Fruit fly (Drosophila melanogaster): ENCODE data around the gene CG5087.

The CG5087 gene

DNA sequence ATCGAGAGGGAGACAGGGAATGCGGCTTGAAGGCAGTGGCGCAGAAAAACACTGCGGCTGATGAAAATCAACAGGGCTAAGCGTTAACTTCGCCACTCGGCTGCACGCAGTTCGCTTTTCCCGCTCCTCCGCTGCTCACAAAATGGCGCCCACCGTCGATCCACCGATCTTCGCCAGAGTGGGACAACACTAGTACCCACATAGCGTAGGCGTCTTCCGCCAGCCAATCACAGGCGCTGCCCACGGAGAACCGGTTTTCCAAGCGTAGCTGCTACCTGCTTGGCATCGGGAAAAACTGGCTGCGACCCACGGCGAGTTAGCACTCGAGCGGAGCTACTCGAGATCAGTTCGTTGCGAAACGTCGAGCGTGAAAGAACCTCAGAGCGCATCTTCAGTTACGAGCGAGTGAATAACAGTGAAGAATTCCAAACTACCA is 43.1 kb downstream of the CG5087 start, which contains the start of gene Doc1:
TSS of gene Doc1 (plus strand) at position 334 of the 436 bp plus-strand sequence.
- TF ChIP-seq CG8478 (optimal IDR thresholded peaks at IDR 0.05) (no peak), Dll (optimal IDR thresholded peaks at IDR 0.05) (peak; percentile 35)

DNA sequence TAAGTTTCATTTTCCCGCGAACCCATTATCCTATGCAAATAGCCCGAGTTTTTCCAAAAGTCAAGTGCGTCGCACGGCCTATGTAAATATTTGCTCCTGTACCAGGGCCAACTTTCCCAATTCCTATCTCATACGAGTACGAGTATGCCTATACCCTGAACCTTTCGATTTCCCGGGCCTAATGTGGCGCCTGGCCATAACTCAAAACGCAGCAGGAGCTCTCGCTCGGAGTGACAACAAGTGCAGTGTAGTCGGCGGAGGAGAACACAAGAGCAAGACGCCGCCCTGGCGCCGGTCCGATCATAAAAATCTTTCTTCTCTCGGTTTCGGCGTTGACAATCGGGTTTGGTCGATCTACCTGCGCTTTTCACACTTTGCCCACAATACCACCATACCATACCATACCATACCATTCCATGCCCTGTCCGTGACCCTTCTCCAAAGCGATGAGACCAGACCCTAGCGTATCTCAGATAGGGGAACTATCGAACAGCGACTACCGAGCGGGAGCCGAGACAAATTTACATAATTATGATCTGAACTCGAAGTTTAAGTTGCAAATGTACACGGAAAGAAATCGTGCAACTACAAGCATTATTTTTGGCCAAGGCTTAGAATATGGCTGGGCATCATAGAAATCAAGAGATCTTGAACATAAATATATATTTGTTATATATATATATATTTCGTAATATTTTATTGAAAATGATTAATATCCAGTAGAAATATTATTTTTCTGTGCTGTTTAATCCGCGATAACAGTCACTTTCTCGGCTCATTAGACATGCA is 44.4 kb downstream of the CG5087 start:
- no peak for TF ChIP-seq pan (optimal IDR thresholded peaks at IDR 0.05)
- no peak for TF ChIP-seq CG8478 (optimal IDR thresholded peaks at IDR 0.05)
- no peak for TF ChIP-seq usp (GFP tag; optimal IDR thresholded peaks at IDR 0.05)
- no peak for TF ChIP-seq Dll (optimal IDR thresholded peaks at IDR 0.05)
- no peak for TF ChIP-seq EcR (GFP tag; optimal IDR thresholded peaks at IDR 0.05)
- TF ChIP-seq psq (optimal IDR thresholded peaks at IDR 0.05): no peak

DNA sequence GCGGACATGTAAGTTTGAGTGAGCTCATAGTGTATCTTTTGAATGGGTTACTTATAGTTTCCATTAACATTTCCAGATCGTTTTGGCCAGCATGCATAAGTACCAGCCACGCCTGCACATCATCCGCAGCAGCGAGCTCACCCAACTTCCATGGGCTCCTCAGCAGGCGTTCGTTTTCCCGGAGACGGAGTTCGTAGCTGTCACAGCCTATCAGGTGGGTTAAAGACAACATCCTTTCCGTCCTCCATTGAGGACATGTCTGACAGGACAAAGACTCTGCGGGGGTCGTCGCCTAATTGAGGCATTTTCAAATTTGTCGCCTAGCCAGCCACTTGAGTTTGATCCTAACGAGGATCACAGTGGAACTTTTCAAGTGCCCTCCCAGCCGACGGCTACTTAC is 45.7 kb downstream of the CG5087 start:
- TF ChIP-seq psq (optimal IDR thresholded peaks at IDR 0.05) (no peak), usp (GFP tag; optimal IDR thresholded peaks at IDR 0.05) (no peak), pan (optimal IDR thresholded peaks at IDR 0.05) (no peak), CG8478 (optimal IDR thresholded peaks at IDR 0.05) (no peak), EcR (GFP tag; optimal IDR thresholded peaks at IDR 0.05) (no peak), Dll (optimal IDR thresholded peaks at IDR 0.05) (no peak)

DNA sequence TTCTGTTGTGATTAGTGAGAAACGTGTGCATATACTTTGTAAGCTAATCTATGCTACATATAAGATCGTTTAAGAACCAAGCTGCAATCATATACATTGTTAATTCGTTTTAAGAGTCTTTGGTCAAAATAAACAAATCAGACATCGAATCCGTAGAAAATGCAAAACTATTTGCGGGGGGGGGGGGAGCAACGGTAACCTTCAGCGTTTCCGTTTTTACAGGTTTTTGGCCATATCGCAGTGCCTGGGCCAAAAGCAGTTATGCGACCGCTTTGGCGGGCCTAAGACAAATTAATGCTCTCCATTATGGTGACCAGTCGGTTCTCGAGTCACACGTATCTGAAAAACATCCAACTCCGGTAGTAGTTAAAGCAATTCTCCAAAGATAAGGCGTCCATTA is 46.9 kb downstream of the CG5087 start:
- TF ChIP-seq usp (GFP tag; optimal IDR thresholded peaks at IDR 0.05): no peak
- TF ChIP-seq pan (optimal IDR thresholded peaks at IDR 0.05): peak; percentile 24

DNA sequence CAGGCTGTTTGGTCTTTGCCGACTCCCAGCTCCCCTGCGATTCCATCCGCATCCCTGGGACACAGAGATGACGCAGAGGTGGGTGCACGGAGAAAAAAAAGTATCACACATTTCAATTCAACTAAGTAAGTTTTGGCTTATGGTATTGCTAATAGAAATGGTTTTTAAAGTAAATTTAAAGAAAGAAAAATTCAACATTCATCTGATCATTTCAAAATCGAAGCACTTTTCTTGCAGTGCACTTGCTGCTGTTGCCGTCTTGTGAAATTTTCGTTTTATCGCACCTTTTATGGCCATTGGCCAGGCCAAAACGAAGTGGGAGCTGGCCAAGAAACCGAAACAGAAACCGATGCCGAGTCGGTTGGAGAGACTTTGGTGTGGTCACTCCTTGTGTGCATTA is 47.3 kb downstream of the CG5087 start:
- TF ChIP-seq EcR (GFP tag; optimal IDR thresholded peaks at IDR 0.05) (no peak), pan (optimal IDR thresholded peaks at IDR 0.05) (no peak), usp (GFP tag; optimal IDR thresholded peaks at IDR 0.05) (no peak), CG8478 (optimal IDR thresholded peaks at IDR 0.05) (no peak), Dll (optimal IDR thresholded peaks at IDR 0.05) (no peak), psq (optimal IDR thresholded peaks at IDR 0.05) (no peak)

DNA sequence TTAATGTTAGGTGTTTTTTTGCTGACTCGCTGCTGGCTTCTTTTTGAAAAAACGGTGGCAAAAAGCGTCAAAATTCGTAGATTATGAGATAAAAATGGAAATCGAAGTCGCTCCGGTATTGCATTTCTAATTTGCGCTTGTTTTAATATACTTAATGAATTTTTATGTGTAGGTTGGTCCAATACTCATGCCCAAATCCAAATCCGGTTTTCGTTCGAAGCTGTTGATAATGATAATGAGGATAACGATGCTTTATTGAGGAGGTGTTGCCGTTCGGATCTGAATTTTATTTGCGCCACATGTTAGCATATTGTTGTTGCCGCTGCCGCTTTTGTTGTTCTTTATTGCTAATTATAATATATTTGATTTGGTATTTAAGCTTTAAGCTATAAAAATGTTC is 48.3 kb downstream of the CG5087 start:
- no peak for TF ChIP-seq Dll (optimal IDR thresholded peaks at IDR 0.05)
- TF ChIP-seq psq (optimal IDR thresholded peaks at IDR 0.05): no peak
- no peak for TF ChIP-seq pan (optimal IDR thresholded peaks at IDR 0.05)
- no peak for TF ChIP-seq CG8478 (optimal IDR thresholded peaks at IDR 0.05)
- no peak for TF ChIP-seq usp (GFP tag; optimal IDR thresholded peaks at IDR 0.05)
- TF ChIP-seq EcR (GFP tag; optimal IDR thresholded peaks at IDR 0.05): no peak

DNA sequence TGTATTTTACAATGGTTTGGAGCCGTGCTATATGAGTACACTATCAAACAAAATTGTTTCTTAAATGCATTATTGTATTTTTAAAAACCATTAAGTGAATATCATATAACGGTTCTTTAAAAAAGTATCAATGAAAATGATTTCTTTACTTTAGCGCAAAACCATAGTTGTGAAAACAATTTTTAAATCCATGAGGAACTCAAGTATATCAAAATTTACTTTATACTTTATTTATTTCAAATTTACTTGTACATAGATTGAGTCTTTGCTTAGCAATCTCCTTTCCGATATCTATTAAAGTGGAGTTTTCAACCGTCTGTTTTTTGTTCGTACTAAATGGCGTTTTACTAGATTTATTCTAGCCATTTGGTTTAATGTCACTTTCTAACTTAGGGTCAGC is 49.1 kb downstream of the CG5087 start, which contains the start of gene Argk2:
TSS of gene Argk2 (plus strand) at position 378 of the 400 bp plus-strand sequence.
- TF ChIP-seq usp (GFP tag; optimal IDR thresholded peaks at IDR 0.05): no peak
- TF ChIP-seq Dll (optimal IDR thresholded peaks at IDR 0.05): no peak
- TF ChIP-seq CG8478 (optimal IDR thresholded peaks at IDR 0.05): no peak
- no peak for TF ChIP-seq psq (optimal IDR thresholded peaks at IDR 0.05)
- TF ChIP-seq EcR (GFP tag; optimal IDR thresholded peaks at IDR 0.05): no peak
- TF ChIP-seq pan (optimal IDR thresholded peaks at IDR 0.05): no peak

DNA sequence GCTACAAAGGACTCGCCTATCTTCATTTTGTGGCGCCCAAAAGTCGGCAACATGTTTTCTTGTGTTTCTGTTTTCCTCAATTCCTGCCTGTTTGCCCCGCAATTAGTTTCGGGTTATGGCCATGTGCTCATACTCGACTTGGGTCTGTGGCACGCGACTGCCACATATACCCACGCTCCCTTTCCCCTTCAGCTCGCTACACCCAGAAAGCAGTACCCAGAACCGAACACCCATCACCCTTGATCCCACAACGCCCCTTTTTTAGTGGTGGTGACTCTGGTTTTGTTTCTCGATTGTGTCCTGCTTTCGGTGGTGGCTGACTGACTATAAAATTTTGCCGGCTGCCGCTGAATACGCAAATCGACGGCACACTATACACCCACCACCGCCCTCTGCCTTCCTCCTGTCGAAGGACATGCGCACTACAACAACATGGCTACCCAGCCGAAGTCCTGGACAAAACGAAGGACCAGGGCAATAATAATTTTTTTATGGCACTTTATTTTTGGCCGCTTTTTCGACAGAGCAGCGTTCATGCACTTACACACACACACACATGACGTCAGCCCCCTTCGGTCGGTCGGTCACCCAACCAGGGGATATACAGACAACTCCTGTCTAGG is 52.6 kb downstream of the CG5087 start:
- TF ChIP-seq Dll (optimal IDR thresholded peaks at IDR 0.05) (no peak), psq (optimal IDR thresholded peaks at IDR 0.05) (no peak), usp (GFP tag; optimal IDR thresholded peaks at IDR 0.05) (no peak), EcR (GFP tag; optimal IDR thresholded peaks at IDR 0.05) (no peak), pan (optimal IDR thresholded peaks at IDR 0.05) (no peak), CG8478 (optimal IDR thresholded peaks at IDR 0.05) (no peak)

DNA sequence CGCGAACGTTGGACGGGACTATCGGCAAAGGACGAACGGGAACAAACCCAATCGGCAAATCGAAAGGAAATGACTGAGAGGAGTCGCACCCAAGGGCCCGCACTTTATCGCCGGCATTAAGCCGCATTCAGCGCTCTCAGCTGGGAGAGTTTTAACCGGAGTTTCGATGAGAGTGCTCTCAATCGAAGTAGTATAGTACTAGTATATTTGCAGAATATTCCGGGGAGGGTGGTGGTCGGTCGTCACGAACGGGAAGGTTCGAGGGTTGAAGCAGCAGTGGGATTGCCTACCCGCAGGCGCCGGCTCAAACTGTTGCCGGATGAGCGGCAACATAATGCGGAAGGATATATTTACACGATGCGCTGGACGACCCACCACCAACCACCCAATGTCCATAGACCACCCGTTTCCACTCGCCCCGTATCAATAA is 53.9 kb downstream of the CG5087 start:
- TF ChIP-seq psq (optimal IDR thresholded peaks at IDR 0.05) (no peak), Dll (optimal IDR thresholded peaks at IDR 0.05) (no peak), CG8478 (optimal IDR thresholded peaks at IDR 0.05) (no peak)

Data from whole organism.